Fruit fly (Drosophila melanogaster): ENCODE measurements around the gene Cht11.
A peak's percentile ranks its signal among the peaks of the same experiment; 100 is the strongest.

The Cht11 gene

dm6 chrX:6867175-6868023, 18.1 kb upstream of the Cht11 start, which contains the start of gene CG14434 (continued):
- TF ChIP-seq Myb (GFP tag; optimal IDR thresholded peaks at IDR 0.05) (peak; percentile 42), pan (optimal IDR thresholded peaks at IDR 0.05) (no peak), pan (GFP tag; optimal IDR thresholded peaks at IDR 0.05 in 1 of 2, IDR thresholded peaks at IDR 0.05 in 1 of 2) (peak in 1 of 2 experiments; percentile 40), CG2199 (GFP tag; IDR thresholded peaks at IDR 0.05) (no peak), CG12391 (tag; optimal IDR thresholded peaks at IDR 0.05) (peak; percentile 84), corto (GFP tag; optimal IDR thresholded peaks at IDR 0.05) (no peak), da (GFP tag; optimal IDR thresholded peaks at IDR 0.05) (no peak), CG12744 (GFP tag; optimal IDR thresholded peaks at IDR 0.05) (peak; percentile 51), CG2889 (GFP tag; IDR thresholded peaks at IDR 0.05) (no peak; the same call in 2 of the 3 replicates), nmo (GFP tag; optimal IDR thresholded peaks at IDR 0.05) (peak; percentile 90), fd64A (GFP tag; optimal IDR thresholded peaks at IDR 0.05) (no peak), Hr78 (GFP tag; optimal IDR thresholded peaks at IDR 0.05) (peak in 1 of 2 experiments; percentile 47), CG11504 (tag; optimal IDR thresholded peaks at IDR 0.05) (peak; percentile 90), lmd (GFP tag; IDR thresholded peaks at IDR 0.05) (peak; percentile 60), CG4424 (GFP tag; optimal IDR thresholded peaks at IDR 0.05) (peak; percentile 88), disco-r (GFP tag; optimal IDR thresholded peaks at IDR 0.05) (peak; percentile 44), Sry-β (GFP tag; optimal IDR thresholded peaks at IDR 0.05) (peak; percentile 42), CG6254 (GFP tag; optimal IDR thresholded peaks at IDR 0.05) (peak; percentile 55), gt (GFP tag; IDR thresholded peaks at IDR 0.05) (no peak), grau (tag; optimal IDR thresholded peaks at IDR 0.05) (peak; percentile 82), CG4617 (GFP tag; optimal IDR thresholded peaks at IDR 0.05; ENCODE audit: borderline replicate concordance) (peak; percentile 7), B-H1 (GFP tag; IDR thresholded peaks at IDR 0.05) (peak; percentile 13; the same call in 2 of the 3 replicates), ci (GFP tag; IDR thresholded peaks at IDR 0.05) (no peak; the same call in 2 of the 3 replicates), CG17612 (GFP tag; IDR thresholded peaks at IDR 0.05) (no peak), pros (GFP tag; optimal IDR thresholded peaks at IDR 0.05) (no peak), Hmx (GFP tag; optimal IDR thresholded peaks at IDR 0.05) (peak; percentile 58), CG17568 (GFP tag; optimal IDR thresholded peaks at IDR 0.05) (peak; percentile 31), yki (optimal IDR thresholded peaks at IDR 0.05) (no peak), CG6791 (GFP tag; IDR thresholded peaks at IDR 0.05; ENCODE audit: partially characterized antibody) (no peak), Opbp (GFP tag; IDR thresholded peaks at IDR 0.05; ENCODE audit: partially characterized antibody) (no peak), CG3838 (GFP tag; optimal IDR thresholded peaks at IDR 0.05) (peak; percentile 40), otp (GFP tag; IDR thresholded peaks at IDR 0.05) (no peak), CG8924 (tag; optimal IDR thresholded peaks at IDR 0.05) (peak; percentile 82), tin (GFP tag; optimal IDR thresholded peaks at IDR 0.05) (peak; percentile 77), Hr51 (GFP tag; optimal IDR thresholded peaks at IDR 0.05) (peak; percentile 21 to 84), CG4282 (GFP tag; optimal IDR thresholded peaks at IDR 0.05) (no peak), cg (GFP tag; optimal IDR thresholded peaks at IDR 0.05) (peak; percentile 75), Nf-YB (GFP tag; optimal IDR thresholded peaks at IDR 0.05) (peak; percentile 73), CG16863 (GFP tag; optimal IDR thresholded peaks at IDR 0.05) (peak; percentile 70), CG14667 (GFP tag; IDR thresholded peaks at IDR 0.05) (no peak), CG14014 (GFP tag; IDR thresholded peaks at IDR 0.05) (0 out of 2 replicates have a peak, but pooled peaks have one; percentile 6), HHEX (GFP tag; optimal IDR thresholded peaks at IDR 0.05) (peak; percentile 77), CG32772 (GFP tag; IDR thresholded peaks at IDR 0.05) (0 out of 2 replicates have a peak, but pooled peaks have one; percentile 44), ssp (GFP tag; IDR thresholded peaks at IDR 0.05) (peak; percentile 34; the same call in 1 of the 2 replicates), CG2875 (GFP tag; optimal IDR thresholded peaks at IDR 0.05) (peak; percentile 77), az2 (GFP tag; optimal IDR thresholded peaks at IDR 0.05) (peak; percentile 86), CG6272 (GFP tag; IDR thresholded peaks at IDR 0.05) (no peak), Lhr (GFP tag; optimal IDR thresholded peaks at IDR 0.05) (peak; percentile 39)
